Worm (Caenorhabditis elegans) whole organism, young adult: ENCODE data around the gene lmtr-2.
A peak's percentile ranks its signal among the peaks of the same experiment; 100 is the strongest.

Experiments used
- B0261.1 ChIP-seq: sonication (generic microtip); optimal IDR thresholded peaks from 2 replicates; lab custom pipeline; 2016; ENCODE audit warnings: mild to moderate bottlenecking, missing genetic modification characterization, moderate library complexity, missing compliant biosample characterization
- F23B12.7 ChIP-seq: sonication (generic microtip); optimal IDR thresholded peaks from 2 replicates; lab custom pipeline; 2017; ENCODE audit warnings: missing genetic modification characterization, mild to moderate bottlenecking, missing compliant biosample characterization, antibody characterized with exemption, moderate library complexity; ENCODE audit not compliant: insufficient read depth
- F57C9.4 ChIP-seq: sonication (generic microtip); optimal IDR thresholded peaks from 2 replicates; lab custom pipeline; 2017; ENCODE audit warnings: mild to moderate bottlenecking, missing genetic modification characterization, missing compliant biosample characterization
- Y53G8AR.9 ChIP-seq: fragments of 200-800 bp; sonication (Bioruptor generic); conservative IDR thresholded peaks from 2 replicates; pipeline ENCODE4 v1.3.6; 2022; ENCODE audit warnings: missing genetic modification reagents, missing genetic modification characterization, missing compliant biosample characterization
- aptf-2 ChIP-seq: fragments of 200-800 bp; sonication (Bioruptor generic); conservative IDR thresholded peaks from 2 replicates; pipeline ENCODE4 v1.3.6; 2022; ENCODE audit warnings: missing genetic modification reagents, missing genetic modification characterization, missing compliant biosample characterization
- attf-5 ChIP-seq: fragments of 200-800 bp; sonication (Bioruptor generic); optimal IDR thresholded peaks from 2 replicates; lab custom pipeline; 2018; ENCODE audit warnings: mild to moderate bottlenecking, missing genetic modification characterization, missing compliant biosample characterization
- attf-6 ChIP-seq: fragments of 200-800 bp; sonication (Bioruptor generic); IDR thresholded peaks from 2 replicates; pipeline ENCODE4 v1.3.6; 2022; ENCODE audit warnings: missing genetic modification reagents, missing genetic modification characterization, missing compliant biosample characterization
- bed-2 ChIP-seq: fragments of 200-800 bp; sonication (Bioruptor generic); IDR thresholded peaks from 2 replicates; pipeline ENCODE4 v1.3.6; 2022; ENCODE audit warnings: missing genetic modification reagents, missing genetic modification characterization, missing compliant biosample characterization
- cebp-1 ChIP-seq, 2 experiments: fragments of 200-800 bp in 1 of 2; sonication (Bioruptor generic) in 1 of 2; sonication (generic microtip) in 1 of 2; IDR thresholded peaks in 1 of 2; optimal IDR thresholded peaks in 1 of 2; 2 replicates each; pipeline versions ENCODE4 v1.3.6 to Lab custom; 2017 to 2022; ENCODE audit warnings: missing compliant biosample characterization in 2 of 2, missing genetic modification characterization in 2 of 2, mild to moderate bottlenecking in 1 of 2, missing genetic modification reagents in 1 of 2, moderate library complexity in 1 of 2
- ceh-27 ChIP-seq: fragments of 200-800 bp; sonication (Bioruptor generic); optimal IDR thresholded peaks from 2 replicates; lab custom pipeline; 2018; ENCODE audit warnings: mild to moderate bottlenecking, missing genetic modification characterization, moderate library complexity, missing compliant biosample characterization
- ceh-40 ChIP-seq: fragments of 200-800 bp; sonication (Bioruptor generic); IDR thresholded peaks from 2 replicates; pipeline ENCODE4 v1.3.6; 2022; ENCODE audit warnings: missing genetic modification characterization, missing compliant biosample characterization
- chd-7 ChIP-seq: sonication (generic microtip); optimal IDR thresholded peaks from 2 replicates; lab custom pipeline; 2016; ENCODE audit warnings: mild to moderate bottlenecking, missing genetic modification characterization, moderate library complexity, missing compliant biosample characterization
- dpff-1 ChIP-seq: sonication (generic microtip); optimal IDR thresholded peaks from 2 replicates; lab custom pipeline; 2017; ENCODE audit warnings: mild to moderate bottlenecking, missing genetic modification characterization, missing compliant biosample characterization
- hmg-1.2 ChIP-seq: fragments of 200-800 bp; sonication (Bioruptor generic); IDR thresholded peaks from 2 replicates; pipeline ENCODE4 v1.3.6; 2022; ENCODE audit warnings: missing genetic modification reagents, missing genetic modification characterization, missing compliant biosample characterization
- lin-54 ChIP-seq: fragments of 200-800 bp; sonication (Bioruptor generic); optimal IDR thresholded peaks from 2 replicates; lab custom pipeline; 2018; ENCODE audit warnings: mild to moderate bottlenecking, missing genetic modification characterization, missing compliant biosample characterization
- lsl-1 ChIP-seq: fragments of 200-800 bp; sonication (Bioruptor generic); optimal IDR thresholded peaks from 2 replicates; lab custom pipeline; 2018; ENCODE audit warnings: mild to moderate bottlenecking, missing genetic modification characterization, moderate library complexity, missing compliant biosample characterization
- nfyb-1 ChIP-seq: fragments of 200-800 bp; sonication (Bioruptor generic); IDR thresholded peaks from 2 replicates; pipeline ENCODE4 v1.3.6; 2022; ENCODE audit warnings: missing genetic modification reagents, missing genetic modification characterization, missing compliant biosample characterization
- nhr-27 ChIP-seq: fragments of 200-800 bp; sonication (Bioruptor generic); optimal IDR thresholded peaks from 2 replicates; lab custom pipeline; 2018; ENCODE audit warnings: mild to moderate bottlenecking, missing genetic modification characterization, moderate library complexity, missing compliant biosample characterization
- nhr-80 ChIP-seq: sonication (generic microtip); optimal IDR thresholded peaks from 2 replicates; lab custom pipeline; 2016; ENCODE audit warnings: missing genetic modification characterization, missing compliant biosample characterization
- pha-4 ChIP-seq: fragments of 150-350 bp; sonication (generic microtip); optimal IDR thresholded peaks from 2 replicates; lab custom pipeline; 2014; ENCODE audit warnings: missing biosample characterization, missing genetic modification reagents, missing genetic modification characterization
- rec-8 ChIP-seq, 2 experiments: sonication (generic microtip); optimal IDR thresholded peaks; 2 replicates each; lab custom pipeline; 2016; ENCODE audit warnings: mild to moderate bottlenecking in 2 of 2, missing genetic modification characterization in 2 of 2, missing genetic modification reagents in 2 of 2, missing genotype in 2 of 2, missing biosample characterization in 1 of 2, missing compliant biosample characterization in 1 of 2, moderate library complexity in 1 of 2
- rpc-1 ChIP-seq, 2 experiments: fragments of 150-350 bp in 1 of 2; sonication (generic microtip) in 1 of 2; optimal IDR thresholded peaks; 2 replicates each; lab custom pipeline; 2014 to 2018; ENCODE audit warnings: missing biosample characterization in 1 of 2, missing genetic modification characterization in 1 of 2, missing genetic modification reagents in 1 of 2, missing genotype in 1 of 2
- sdz-38 ChIP-seq: sonication (generic microtip); optimal IDR thresholded peaks from 2 replicates; lab custom pipeline; 2016; ENCODE audit warnings: missing genotype, missing genetic modification characterization, missing compliant biosample characterization
- sea-2 ChIP-seq: fragments of 200-800 bp; sonication (Bioruptor generic); IDR thresholded peaks from 2 replicates; pipeline ENCODE4 v1.3.6; 2022; ENCODE audit warnings: missing genetic modification characterization, missing compliant biosample characterization
- snpc-1.3 ChIP-seq: sonication (generic microtip); optimal IDR thresholded peaks from 2 replicates; lab custom pipeline; 2017; ENCODE audit warnings: missing genetic modification characterization, mild to moderate bottlenecking, missing compliant biosample characterization, antibody characterized with exemption, moderate library complexity, missing genotype, missing genetic modification reagents; ENCODE audit not compliant: insufficient read depth
- snpc-4 ChIP-seq, 5 experiments: fragments of 150-350 bp in 1 of 5; sonication (generic microtip) in 4 of 5; optimal IDR thresholded peaks; 2 replicates each; lab custom pipeline; 2014 to 2018; ENCODE audit warnings: missing genetic modification characterization in 5 of 5, missing biosample characterization in 3 of 5, antibody characterized with exemption in 2 of 5, mild to moderate bottlenecking in 2 of 5, missing compliant biosample characterization in 2 of 5, missing genotype in 2 of 5, moderate library complexity in 2 of 5, missing genetic modification reagents in 1 of 5
- sptf-2 ChIP-seq: fragments of 200-800 bp; sonication (Bioruptor generic); optimal IDR thresholded peaks from 2 replicates; lab custom pipeline; 2018; ENCODE audit warnings: mild to moderate bottlenecking, missing genetic modification characterization, missing compliant biosample characterization
- tbx-9 ChIP-seq: sonication (generic microtip); optimal IDR thresholded peaks from 2 replicates; lab custom pipeline; 2016; ENCODE audit warnings: borderline replicate concordance, missing genetic modification characterization, inconsistent platforms, missing compliant biosample characterization
- unc-130 ChIP-seq: sonication (generic microtip); optimal IDR thresholded peaks from 2 replicates; lab custom pipeline; 2016; ENCODE audit warnings: missing genetic modification reagents, missing genetic modification characterization, missing compliant biosample characterization
- zfh-2 ChIP-seq: fragments of 200-800 bp; sonication (Bioruptor generic); conservative IDR thresholded peaks from 2 replicates; pipeline ENCODE4 v1.3.6; 2022; ENCODE audit warnings: missing genetic modification reagents, missing genetic modification characterization, missing compliant biosample characterization
- ztf-18 ChIP-seq: sonication (generic microtip); optimal IDR thresholded peaks from 2 replicates; lab custom pipeline; 2016; ENCODE audit warnings: missing genotype, mild to moderate bottlenecking, missing genetic modification characterization, missing compliant biosample characterization
- ztf-22 ChIP-seq: fragments of 200-800 bp; sonication (Bioruptor generic); optimal IDR thresholded peaks from 2 replicates; lab custom pipeline; 2018; ENCODE audit warnings: mild to moderate bottlenecking, missing genetic modification characterization, moderate library complexity, missing compliant biosample characterization
- ztf-25 ChIP-seq: fragments of 200-800 bp; sonication (Bioruptor generic); IDR thresholded peaks from 2 replicates; pipeline ENCODE4 v1.3.6; 2022; ENCODE audit warnings: missing genetic modification reagents, missing genetic modification characterization, missing compliant biosample characterization

lmtr-2 gene

DNA sequence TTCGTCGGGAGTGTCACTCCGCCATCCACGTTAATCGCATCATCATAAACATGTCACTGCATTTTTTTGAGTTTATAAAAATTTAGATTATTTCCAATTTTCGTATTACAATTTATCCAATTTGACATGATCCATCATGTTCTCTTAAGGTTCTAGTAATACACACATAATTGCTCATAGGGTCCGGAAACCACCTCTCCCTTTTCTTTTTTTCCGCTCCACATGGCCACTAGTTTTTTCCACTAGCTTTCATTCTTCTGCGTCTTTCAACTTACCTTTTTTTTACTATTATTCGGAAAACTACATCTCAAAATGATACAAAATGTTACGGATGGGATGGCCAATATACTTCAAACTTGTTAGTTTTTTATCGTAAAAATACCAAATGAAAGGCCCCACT lies 25.0 kb downstream of the lmtr-2 start, which contains the start of gene Y97E10AL.1:
Y97E10AL.1 (plus strand) TSS at position 301 of the 400 bp plus-strand sequence.
- no peak for TF ChIP-seq nhr-80
- no peak for TF ChIP-seq aptf-2 (GFP tag; lab: Robert Waterston, UW)
- no peak for TF ChIP-seq Y53G8AR.9 (GFP tag; lab: Robert Waterston, UW)
- TF ChIP-seq unc-130 (GFP tag; lab: Kevin White, UChicago) = no peak
- TF ChIP-seq sdz-38 (tag; lab: Kevin White, UChicago) = no peak
- TF ChIP-seq sptf-2 (GFP tag; lab: Kevin White, UChicago) = no peak
- no peak for TF ChIP-seq nhr-27 (tag; lab: Kevin White, UChicago)
- TF ChIP-seq chd-7 (tag; lab: Kevin White, UChicago) = no peak
- TF ChIP-seq ceh-40 (GFP tag; lab: Robert Waterston, UW) = no peak
- no peak for TF ChIP-seq dpff-1
- no peak for TF ChIP-seq nfyb-1
- TF ChIP-seq, all 124 proteins: peak for 0

DNA sequence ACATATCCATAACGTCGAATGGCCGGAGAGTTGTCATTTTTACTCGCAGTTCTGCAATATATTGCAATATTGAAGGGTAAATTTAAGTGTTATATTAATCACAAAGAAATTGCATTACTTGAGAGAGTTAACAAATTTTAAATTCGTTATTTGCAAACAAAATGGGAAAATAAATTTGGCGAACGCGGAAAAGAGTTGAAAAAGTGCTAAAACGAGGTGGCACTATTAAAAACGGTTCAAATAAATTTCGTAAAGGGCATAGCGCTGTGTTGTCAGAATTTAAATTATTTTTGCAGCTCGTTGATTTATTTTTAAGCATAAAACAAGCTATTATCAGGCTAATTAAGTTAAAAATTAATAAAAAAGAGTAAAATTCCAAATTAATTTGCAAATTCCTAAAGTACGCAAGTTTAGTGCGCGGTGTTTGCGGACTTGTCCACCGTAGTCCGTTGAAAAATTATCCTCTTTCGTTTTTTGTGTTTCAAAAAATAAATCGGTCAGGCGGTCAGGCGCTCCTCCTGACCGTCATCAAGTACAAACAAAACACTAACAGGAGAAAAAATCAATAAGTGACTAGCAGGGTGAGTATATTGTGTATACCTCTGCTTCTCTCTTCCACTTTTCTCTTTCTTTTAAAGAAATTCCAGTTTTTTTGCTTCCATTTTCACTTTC lies 27.4 kb downstream of the lmtr-2 start, which contains the start of the genes natb-1 and abhd-12:
natb-1 (minus strand) TSS at position 51 of the 672 bp plus-strand sequence.
abhd-12 (plus strand) TSS at position 499 of the 672 bp plus-strand sequence.
- TF ChIP-seq hmg-1.2 (GFP tag; lab: Robert Waterston, UW) (no peak; the same call in 1 of the 2 replicates), ztf-22 (GFP tag; lab: Kevin White, UChicago) (no peak), ceh-27 (GFP tag; lab: Kevin White, UChicago) (no peak), snpc-1.3 (tag; lab: Kevin White, UChicago) (no peak), tbx-9 (tag; lab: Kevin White, UChicago) (no peak), nhr-80 (peak; percentile 22), B0261.1 (tag; lab: Kevin White, UChicago) (no peak), zfh-2 (GFP tag; lab: Robert Waterston, UW) (no peak), snpc-4 (GFP tag; optimal IDR thresholded peaks at IDR 0.05; lab: Kevin White, UChicago) (no peak), snpc-4 (tag; optimal IDR thresholded peaks at IDR 0.05; lab: Kevin White, UChicago) (peak in 2 of 4 experiments; percentile 18 to 19), rpc-1 (optimal IDR thresholded peaks at IDR 0.05; lab: Kevin White, UChicago) (no peak), rpc-1 (tag; optimal IDR thresholded peaks at IDR 0.05; lab: Kevin White, UChicago) (no peak), unc-130 (GFP tag; lab: Kevin White, UChicago) (no peak), lsl-1 (peak; percentile 57), attf-6 (GFP tag; lab: Robert Waterston, UW) (no peak), rec-8 (tag; optimal IDR thresholded peaks at IDR 0.05; lab: Kevin White, UChicago) (no peak), sptf-2 (GFP tag; lab: Kevin White, UChicago) (no peak), bed-2 (GFP tag; lab: Robert Waterston, UW) (no peak), sea-2 (GFP tag; lab: Robert Waterston, UW) (no peak), lin-54 (peak; percentile 1), attf-5 (peak; percentile 91), pha-4 (tag; lab: Kevin White, UChicago) (no peak), cebp-1 (GFP tag; IDR thresholded peaks at IDR 0.05; lab: Robert Waterston, UW) (no peak), cebp-1 (tag; optimal IDR thresholded peaks at IDR 0.05; lab: Kevin White, UChicago) (peak; percentile 46), ztf-25 (GFP tag; lab: Robert Waterston, UW) (no peak), ztf-18 (peak; percentile 3), F57C9.4 (no peak), F23B12.7 (tag; lab: Kevin White, UChicago) (peak; percentile 10)
- TF ChIP-seq, all 124 proteins: peak for 8
